Worm (Caenorhabditis elegans) whole organism, L4/young adult: ENCODE measurements around the gene zip-12.

Experiments
- dao-5 ChIP-seq: sonication (generic microtip); optimal IDR thresholded peaks from 2 replicates; lab custom pipeline; 2016; ENCODE audit warnings: missing genotype, missing genetic modification characterization, moderate library complexity, missing compliant biosample characterization
- him-1 ChIP-seq: sonication (generic microtip); optimal IDR thresholded peaks from 2 replicates; lab custom pipeline; 2016; ENCODE audit warnings: missing genotype, missing genetic modification reagents, missing genetic modification characterization, missing compliant biosample characterization

ce11 chrIII:12297303-12297702, 30.4 kb upstream of the zip-12 start:
- TF ChIP-seq him-1 (tag; lab: Kevin White, UChicago) (no peak), dao-5 (tag; lab: Kevin White, UChicago) (no peak)
